Worm (Caenorhabditis elegans) whole organism, early embryonic: Measurements from ENCODE around the gene nep-1.

Source experiments
- ama-1 ChIP-seq: fragments of 150-350 bp; optimal IDR thresholded peaks from 2 replicates; lab custom pipeline; 2014
- hmbx-1 ChIP-seq: sonication (generic microtip); optimal IDR thresholded peaks from 2 replicates; lab custom pipeline; 2016; ENCODE audit warnings: mild to moderate bottlenecking, missing genetic modification characterization, missing compliant biosample characterization
- hmg-4 ChIP-seq: fragments of 200-800 bp; sonication (Bioruptor generic); optimal IDR thresholded peaks from 2 replicates; lab custom pipeline; 2018; ENCODE audit warnings: mild to moderate bottlenecking, missing genetic modification characterization, missing compliant biosample characterization
- tbx-11 ChIP-seq: fragments of 200-800 bp; sonication (Bioruptor generic); IDR thresholded peaks from 2 replicates; pipeline ENCODE4 v1.3.6; 2022; ENCODE audit warnings: missing genetic modification characterization, missing compliant biosample characterization

- TF ChIP-seq hmg-4 (GFP tag; lab: Kevin White, UChicago), result no peak
- no peak for TF ChIP-seq ama-1
- TF ChIP-seq tbx-11 (GFP tag; lab: Robert Waterston, UW), result no peak
- no peak for TF ChIP-seq hmbx-1 (tag; lab: Kevin White, UChicago)
Observed at ce11 chrII:11645383-11645782, 11.6 kb downstream of the nep-1 start.
